Fruit fly (Drosophila melanogaster) whole organism, pupa: ENCODE results near the gene Cap-D2.

Experiments
- CG10348 ChIP-seq: fragments of 200-800 bp; sonication (Bioruptor generic); IDR thresholded peaks from 2 replicates; pipeline ENCODE4 v1.3.6; 2022; ENCODE audit warnings: missing biosample characterization, missing genetic modification characterization
- CG12605 ChIP-seq: fragments of 200-800 bp; sonication (Bioruptor generic); IDR thresholded peaks from 2 replicates; pipeline ENCODE4 v1.3.6; 2022; ENCODE audit warnings: missing biosample characterization, missing genetic modification characterization
- CG13204 ChIP-seq: fragments of 200-800 bp; sonication (Bioruptor generic); optimal IDR thresholded peaks from 2 replicates; lab custom pipeline; 2018; ENCODE audit warnings: missing biosample characterization, mild to moderate bottlenecking, missing genetic modification characterization, moderate library complexity
- CG14655 ChIP-seq: fragments of 200-800 bp; sonication (Bioruptor generic); optimal IDR thresholded peaks from 3 replicates; lab custom pipeline; 2017; ENCODE audit warnings: mild to moderate bottlenecking, missing biosample characterization, missing genetic modification reagents, missing genetic modification characterization
- CG15710 ChIP-seq: fragments of 200-800 bp; sonication (Bioruptor generic); optimal IDR thresholded peaks from 2 replicates; lab custom pipeline; 2018; ENCODE audit warnings: missing biosample characterization, mild to moderate bottlenecking, missing genetic modification characterization, moderate library complexity
- CG17806 ChIP-seq: fragments of 200-800 bp; sonication (Bioruptor generic); optimal IDR thresholded peaks from 2 replicates; lab custom pipeline; 2018; ENCODE audit warnings: missing biosample characterization, mild to moderate bottlenecking, missing genetic modification characterization, moderate library complexity
- CG32121 ChIP-seq: fragments of 200-800 bp; sonication (Bioruptor generic); IDR thresholded peaks from 2 replicates; pipeline ENCODE4 v1.3.6; 2022; ENCODE audit warnings: missing biosample characterization, missing genetic modification characterization
- CG34367 ChIP-seq: fragments of 200-800 bp; sonication (Bioruptor generic); optimal IDR thresholded peaks from 2 replicates; lab custom pipeline; 2018; ENCODE audit warnings: missing biosample characterization, mild to moderate bottlenecking, missing genetic modification characterization
- CG4496 ChIP-seq: fragments of 200-800 bp; sonication (Bioruptor generic); IDR thresholded peaks from 3 replicates; pipeline ENCODE4 v1.3.6; 2022; ENCODE audit warnings: missing biosample characterization, missing genetic modification characterization
- CG8159 ChIP-seq: fragments of 200-800 bp; sonication (Bioruptor generic); optimal IDR thresholded peaks from 3 replicates; lab custom pipeline; 2018; ENCODE audit warnings: missing biosample characterization, mild to moderate bottlenecking, missing genetic modification characterization, moderate library complexity
- CG8301 ChIP-seq: fragments of 200-800 bp; sonication (Bioruptor generic); optimal IDR thresholded peaks from 2 replicates; lab custom pipeline; 2018; ENCODE audit warnings: missing biosample characterization, mild to moderate bottlenecking, missing genetic modification characterization
- CG9948 ChIP-seq: fragments of 200-800 bp; sonication (Bioruptor generic); optimal IDR thresholded peaks from 2 replicates; lab custom pipeline; 2018; ENCODE audit warnings: missing biosample characterization, mild to moderate bottlenecking, missing genetic modification characterization, moderate library complexity
- D1 ChIP-seq: fragments of 200-800 bp; sonication (Bioruptor generic); optimal IDR thresholded peaks from 2 replicates; lab custom pipeline; 2018; ENCODE audit warnings: missing biosample characterization, mild to moderate bottlenecking, missing genetic modification characterization, moderate library complexity
- EcR ChIP-seq: fragments of 200-800 bp; sonication (Bioruptor generic); optimal IDR thresholded peaks from 3 replicates; lab custom pipeline; 2019; ENCODE audit warnings: missing biosample characterization, missing genetic modification characterization, mild to moderate bottlenecking, moderate library complexity, missing genetic modification reagents
- Ets98B ChIP-seq: fragments of 200-800 bp; sonication (Bioruptor generic); IDR thresholded peaks from 2 replicates; pipeline ENCODE4 v1.3.6; 2022; ENCODE audit warnings: missing biosample characterization, missing genetic modification characterization
- Pif1A ChIP-seq: fragments of 200-800 bp; sonication (Bioruptor generic); optimal IDR thresholded peaks from 3 replicates; lab custom pipeline; 2016; ENCODE audit warnings: missing biosample characterization, missing genetic modification characterization
- Pif1B ChIP-seq: fragments of 200-800 bp; sonication (Bioruptor generic); optimal IDR thresholded peaks from 3 replicates; lab custom pipeline; 2016; ENCODE audit warnings: missing biosample characterization, missing genetic modification characterization
- Snoo ChIP-seq: fragments of 200-800 bp; sonication (Bioruptor generic); optimal IDR thresholded peaks from 3 replicates; lab custom pipeline; 2017; ENCODE audit warnings: missing biosample characterization, mild to moderate bottlenecking, missing genetic modification characterization, inconsistent platforms
- fd96Ca ChIP-seq: fragments of 200-800 bp; sonication (Bioruptor generic); IDR thresholded peaks from 3 replicates; pipeline ENCODE4 v1.3.6; 2022; ENCODE audit warnings: missing biosample characterization, missing genetic modification characterization
- gl ChIP-seq: fragments of 200-800 bp; sonication (Bioruptor generic); optimal IDR thresholded peaks from 2 replicates; lab custom pipeline; 2018; ENCODE audit warnings: missing biosample characterization, mild to moderate bottlenecking, missing genetic modification characterization
- rn ChIP-seq: fragments of 200-800 bp; sonication (Bioruptor generic); IDR thresholded peaks from 2 replicates; pipeline ENCODE4 v1.3.6; 2022; ENCODE audit warnings: missing biosample characterization, missing genetic modification characterization

The Cap-D2 gene

DNA sequence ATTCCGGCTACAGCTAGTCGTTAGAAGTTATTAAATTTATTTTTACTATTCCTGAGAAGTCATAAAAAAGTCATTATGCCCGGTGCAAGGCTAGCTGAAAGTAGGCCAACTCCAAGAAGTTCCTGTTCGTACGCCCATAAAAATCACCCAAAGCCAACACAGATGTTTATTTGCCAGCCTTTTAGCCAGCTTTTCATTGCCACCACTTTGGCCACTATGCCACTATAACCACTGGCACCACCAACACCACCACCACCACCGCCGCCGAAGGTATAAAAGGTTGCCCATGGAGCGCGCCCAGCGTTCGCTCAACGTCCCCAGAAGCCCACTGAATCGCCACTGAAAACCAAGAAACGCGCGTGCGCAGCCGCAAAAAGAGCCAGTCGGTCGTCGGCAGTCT lies 42.9 kb downstream of the Cap-D2 start, which contains the start of gene CG15506:
Gene CG15506 (plus strand): TSS at position 301 of the 400 bp plus-strand sequence.
- TF ChIP-seq Snoo (tag; lab: Kevin White, UChicago) (no peak), Pif1A (GFP tag; lab: Kevin White, UChicago) (no peak), CG4496 (GFP tag; lab: Robert Waterston, UW) (no peak), CG17806 (tag; lab: Kevin White, UChicago) (no peak), CG14655 (no peak), Ets98B (GFP tag; lab: Robert Waterston, UW) (no peak)

DNA sequence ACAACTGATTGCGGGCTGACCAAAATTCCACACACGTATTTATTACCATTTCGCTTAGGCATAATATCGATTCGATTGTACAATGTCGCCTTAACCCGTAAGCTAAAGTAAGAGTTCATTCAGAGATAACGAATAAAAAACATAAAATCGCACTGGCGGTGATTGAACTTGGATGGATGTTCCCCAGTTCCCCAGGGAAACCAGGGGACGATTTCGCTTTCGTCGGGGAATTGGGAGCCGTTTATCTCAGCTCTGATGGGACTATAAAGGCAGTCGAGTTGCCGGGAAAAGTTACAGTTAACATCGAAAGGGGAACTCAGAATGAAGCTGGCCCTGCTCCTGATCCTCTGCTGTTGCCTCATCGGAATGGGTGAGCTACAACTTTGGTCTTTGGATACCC lies 46.8 kb downstream of the Cap-D2 start, which contains the start of gene CG34296:
Gene CG34296 (plus strand): TSS at position 301 of the 400 bp plus-strand sequence.
- TF ChIP-seq CG12605 (GFP tag; lab: Robert Waterston, UW) (no peak), CG9948 (tag; lab: Kevin White, UChicago) (no peak), Ets98B (GFP tag; lab: Robert Waterston, UW) (no peak), EcR (GFP tag; lab: Kevin White, UChicago) (no peak), CG8159 (no peak), gl (no peak), CG17806 (tag; lab: Kevin White, UChicago) (no peak)

DNA sequence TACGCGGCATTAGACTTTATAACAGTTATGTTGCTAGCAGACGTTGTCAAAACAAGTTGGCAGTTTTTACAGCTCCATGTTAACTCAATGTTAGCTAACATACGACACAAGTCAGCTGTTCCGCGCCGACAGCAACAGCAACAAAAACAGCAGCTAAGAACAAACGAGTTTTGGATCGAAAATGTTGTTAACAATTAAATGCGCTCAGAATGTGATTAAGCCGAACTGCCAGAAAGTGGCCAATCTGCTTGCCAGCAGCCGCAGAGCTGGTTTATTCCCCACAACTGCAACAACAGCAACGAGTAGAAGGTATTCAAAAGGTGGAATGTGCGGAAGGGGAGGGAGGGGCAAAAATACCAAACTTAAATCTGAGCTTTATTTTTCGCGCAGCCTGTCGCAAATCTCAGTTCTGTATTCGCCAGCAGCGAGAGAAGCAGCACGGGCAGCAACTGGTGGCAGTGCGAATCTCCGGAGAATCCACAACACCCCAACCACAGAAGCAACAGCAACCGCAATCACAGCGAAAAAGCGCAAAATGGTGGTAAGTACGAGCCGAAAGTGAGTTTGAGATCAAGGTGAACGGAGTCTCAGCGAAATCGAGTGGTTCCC lies 47.7 kb downstream of the Cap-D2 start, which contains the start of gene Pcd:
Gene Pcd (plus strand): TSS at position 116 of the 609 bp plus-strand sequence.
- TF ChIP-seq fd96Ca (GFP tag; lab: Robert Waterston, UW), result no peak
- TF ChIP-seq CG12605 (GFP tag; lab: Robert Waterston, UW), result peak; percentile 62; the same call in 1 of the 2 replicates
- TF ChIP-seq Ets98B (GFP tag; lab: Robert Waterston, UW), result peak; percentile 34; the same call in 1 of the 2 replicates
- 0 out of 3 replicates have a peak, but pooled peaks have one; percentile 52 for TF ChIP-seq CG4496 (GFP tag; lab: Robert Waterston, UW)
- TF ChIP-seq EcR (GFP tag; lab: Kevin White, UChicago), result peak; percentile 24

DNA sequence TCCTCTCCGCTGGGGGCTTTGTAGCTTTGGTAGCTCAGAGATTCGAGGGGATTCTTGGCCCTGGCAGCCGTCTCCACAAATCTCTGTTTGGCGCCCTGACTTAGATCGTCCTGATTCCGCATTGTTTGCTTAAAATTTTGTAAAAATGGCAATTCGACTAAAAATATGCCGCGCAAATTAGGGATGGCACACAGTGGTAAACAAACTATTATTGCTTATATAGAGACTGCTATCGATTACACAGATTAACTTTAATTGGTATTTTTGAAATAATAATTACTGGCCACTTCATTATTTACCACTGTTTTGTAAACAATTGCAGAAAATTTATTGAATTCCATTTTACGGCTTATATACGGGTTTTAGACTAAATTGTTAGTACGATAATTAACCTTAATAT lies 49.3 kb downstream of the Cap-D2 start, which contains the start of the genes Naa40 and CG18731:
Gene Naa40 (minus strand): TSS at position 206 of the 400 bp plus-strand sequence.
Gene CG18731 (plus strand): TSS at position 283 of the 400 bp plus-strand sequence.
- no peak for TF ChIP-seq gl
- TF ChIP-seq CG34367, result no peak
- TF ChIP-seq CG14655, result no peak
- TF ChIP-seq Pif1A (GFP tag; lab: Kevin White, UChicago), result no peak
- TF ChIP-seq CG17806 (tag; lab: Kevin White, UChicago), result no peak
- no peak for TF ChIP-seq EcR (GFP tag; lab: Kevin White, UChicago)
- no peak for TF ChIP-seq CG4496 (GFP tag; lab: Robert Waterston, UW)
- no peak for TF ChIP-seq rn (GFP tag; lab: Robert Waterston, UW)
- TF ChIP-seq CG15710 (tag; lab: Kevin White, UChicago), result no peak
- no peak for TF ChIP-seq Snoo (tag; lab: Kevin White, UChicago)
- TF ChIP-seq CG10348 (GFP tag; lab: Robert Waterston, UW), result no peak
- TF ChIP-seq CG8301 (tag; lab: Kevin White, UChicago), result no peak
- TF ChIP-seq CG12605 (GFP tag; lab: Robert Waterston, UW), result no peak
- no peak for TF ChIP-seq D1 (tag; lab: Kevin White, UChicago)
- TF ChIP-seq fd96Ca (GFP tag; lab: Robert Waterston, UW), result no peak
- TF ChIP-seq Pif1B, result no peak
- no peak for TF ChIP-seq CG13204
- TF ChIP-seq Ets98B (GFP tag; lab: Robert Waterston, UW), result no peak
- TF ChIP-seq CG8159, result no peak

DNA sequence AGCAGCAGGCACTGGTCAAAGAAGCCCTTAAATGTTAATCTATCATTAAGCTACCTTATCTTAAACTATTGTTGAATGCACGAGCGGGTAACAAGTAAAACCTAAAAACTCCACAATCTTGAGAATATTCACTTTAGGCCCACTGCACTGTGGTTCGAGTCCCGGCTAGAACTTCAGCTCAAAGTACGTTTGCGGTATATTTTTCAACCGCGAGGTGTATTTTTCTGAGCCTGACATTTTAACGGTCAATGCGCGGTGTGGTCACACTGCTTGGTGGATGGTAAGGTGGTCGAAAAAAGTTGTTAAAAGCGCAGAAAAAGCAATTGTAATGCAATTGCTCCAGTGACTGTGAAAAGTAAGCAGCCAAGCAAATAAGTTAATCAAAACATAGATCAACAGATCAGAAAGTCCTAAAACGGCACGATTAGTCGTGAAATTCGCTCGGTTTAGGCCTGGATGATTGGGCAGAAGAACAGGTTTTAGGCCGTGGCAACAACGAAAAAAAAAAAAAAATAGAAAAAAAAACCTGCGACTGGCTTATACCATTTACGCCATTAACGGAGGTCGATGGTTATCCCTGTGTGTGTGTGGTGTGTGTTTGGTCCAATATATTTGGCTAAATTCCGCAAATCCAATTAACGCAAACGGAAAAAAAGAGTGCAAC lies 50.3 kb downstream of the Cap-D2 start, which contains the start of gene Kul:
Gene Kul (plus strand): TSS at position 254 of the 664 bp plus-strand sequence.
- TF ChIP-seq CG32121 (GFP tag; lab: Robert Waterston, UW) (peak; percentile 57; the same call in 1 of the 2 replicates), CG13204 (no peak), D1 (tag; lab: Kevin White, UChicago) (no peak), CG8159 (peak; percentile 40), fd96Ca (GFP tag; lab: Robert Waterston, UW) (peak; percentile 49; the same call in 1 of the 3 replicates), gl (peak; percentile 67), CG9948 (tag; lab: Kevin White, UChicago) (no peak), CG34367 (peak; percentile 28), Snoo (tag; lab: Kevin White, UChicago) (peak; percentile 61), CG12605 (GFP tag; lab: Robert Waterston, UW) (peak; percentile 18; the same call in 1 of the 2 replicates), Pif1A (GFP tag; lab: Kevin White, UChicago) (no peak), EcR (GFP tag; lab: Kevin White, UChicago) (no peak), CG10348 (GFP tag; lab: Robert Waterston, UW) (no peak), CG8301 (tag; lab: Kevin White, UChicago) (peak; percentile 50), CG4496 (GFP tag; lab: Robert Waterston, UW) (peak; percentile 56; the same call in 2 of the 3 replicates), Pif1B (no peak), CG17806 (tag; lab: Kevin White, UChicago) (peak; percentile 18), Ets98B (GFP tag; lab: Robert Waterston, UW) (peak; percentile 34), CG14655 (no peak), rn (GFP tag; lab: Robert Waterston, UW) (peak; percentile 19; the same call in 1 of the 2 replicates), CG15710 (tag; lab: Kevin White, UChicago) (peak; percentile 23)
